Worm (Caenorhabditis elegans) whole organism, L1 larva: ENCODE measurements around the gene nrps-1.

Source experiments
- alr-1 ChIP-seq: fragments of 200-800 bp; sonication (Bioruptor generic); optimal IDR thresholded peaks from 2 replicates; lab custom pipeline; 2018; ENCODE audit warnings: borderline replicate concordance, mild to moderate bottlenecking, missing genetic modification characterization, missing compliant biosample characterization
- ces-1 ChIP-seq: fragments of 150-350 bp; optimal IDR thresholded peaks from 2 replicates; lab custom pipeline; 2014; ENCODE audit warnings: missing biosample characterization, missing genetic modification reagents, missing genetic modification characterization
- jun-1 ChIP-seq: fragments of 150-350 bp; optimal IDR thresholded peaks from 2 replicates; lab custom pipeline; 2014; ENCODE audit warnings: missing biosample characterization, missing genetic modification reagents, missing genetic modification characterization
- mep-1 ChIP-seq: fragments of 150-350 bp; optimal IDR thresholded peaks from 2 replicates; lab custom pipeline; 2014; ENCODE audit warnings: missing biosample characterization, missing genetic modification characterization
- nhr-77 ChIP-seq: fragments of 150-350 bp; optimal IDR thresholded peaks from 2 replicates; lab custom pipeline; 2014; ENCODE audit warnings: missing biosample characterization, missing genetic modification characterization
- nhr-90 ChIP-seq: sonication (generic microtip); optimal IDR thresholded peaks from 2 replicates; lab custom pipeline; 2016; ENCODE audit warnings: mild to moderate bottlenecking, missing genetic modification characterization, missing compliant biosample characterization; ENCODE audit not compliant: poor library complexity
- snpc-4 ChIP-seq: fragments of 150-350 bp; optimal IDR thresholded peaks from 2 replicates; lab custom pipeline; 2014; ENCODE audit warnings: missing biosample characterization, missing genetic modification characterization
- sup-37 ChIP-seq: fragments of 200-800 bp; sonication (Bioruptor generic); optimal IDR thresholded peaks from 2 replicates; lab custom pipeline; 2018; ENCODE audit warnings: mild to moderate bottlenecking, missing genetic modification characterization, missing compliant biosample characterization
- zag-1 ChIP-seq: fragments of 150-350 bp; optimal IDR thresholded peaks from 2 replicates; lab custom pipeline; 2014; ENCODE audit warnings: missing biosample characterization, missing genetic modification characterization

- TF ChIP-seq nhr-90 (peak; percentile 5), zag-1 (tag; lab: Kevin White, UChicago) (no peak), nhr-77 (tag; lab: Kevin White, UChicago) (no peak), sup-37 (GFP tag; lab: Kevin White, UChicago) (no peak), alr-1 (tag; lab: Kevin White, UChicago) (no peak), jun-1 (tag; lab: Kevin White, UChicago) (no peak), mep-1 (tag; lab: Kevin White, UChicago) (no peak), ces-1 (GFP tag; lab: Kevin White, UChicago) (no peak), snpc-4 (no peak)
Observed at ce11 chrIII:11496496-11496895, 38.0 kb upstream of the nrps-1 start, which contains the start of gene Y66D12A.24.
